Worm (Caenorhabditis elegans) whole organism, L4/young adult: Measurements from ENCODE around the gene pgph-3.

Experiments used
- W03F9.2 ChIP-seq: fragments of 150-350 bp; optimal IDR thresholded peaks from 2 replicates; lab custom pipeline; 2014; ENCODE audit warnings: missing biosample characterization, missing genetic modification characterization
- him-1 ChIP-seq: sonication (generic microtip); optimal IDR thresholded peaks from 2 replicates; lab custom pipeline; 2016; ENCODE audit warnings: missing genotype, missing genetic modification reagents, missing genetic modification characterization, missing compliant biosample characterization

DNA sequence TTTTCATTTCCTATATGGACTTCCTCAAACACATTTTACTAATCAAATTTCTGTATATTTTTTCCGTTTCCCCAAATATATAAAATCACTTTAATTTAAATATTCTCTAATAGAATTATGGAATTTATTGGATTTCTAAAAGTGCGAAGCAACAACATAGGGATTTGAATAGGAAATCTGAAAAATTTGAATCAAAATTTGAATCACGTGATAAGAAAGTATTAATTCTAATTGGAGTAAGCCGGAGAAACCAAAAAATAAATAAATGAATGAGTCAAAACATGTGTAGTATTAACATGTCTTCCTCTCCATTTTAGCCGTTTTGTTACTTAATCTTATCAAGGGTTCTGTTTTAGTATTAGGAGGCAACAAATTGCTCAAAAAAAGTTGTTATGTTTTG lies 22.4 kb downstream of the pgph-3 start:
- TF ChIP-seq him-1 (tag; lab: Kevin White, UChicago), result no peak
- no peak for TF ChIP-seq W03F9.2 (tag; lab: Kevin White, UChicago)
